Worm (Caenorhabditis elegans) whole organism, L4 larva: Measurements from ENCODE around the gene cut-2.
"Not testable (repeated sequence)": the region's sequence is repeated elsewhere in the genome, so short reads cannot be mapped to it uniquely, and the experiment has no call there.

ENCODE experiments used
- D1046.2 ChIP-seq: fragments of 200-800 bp; sonication (Bioruptor generic); IDR thresholded peaks from 2 replicates; pipeline ENCODE4 v1.3.6; 2022; ENCODE audit warnings: missing genetic modification characterization, missing compliant biosample characterization
- Y105C5A.15 ChIP-seq: fragments of 200-800 bp; sonication (Bioruptor generic); IDR thresholded peaks from 2 replicates; pipeline ENCODE4 v1.3.6; 2022; ENCODE audit warnings: missing genetic modification characterization, missing compliant biosample characterization
- aly-2 ChIP-seq: sonication (generic microtip); optimal IDR thresholded peaks from 2 replicates; lab custom pipeline; 2018; ENCODE audit warnings: missing biosample characterization, missing genetic modification characterization
- attf-4 ChIP-seq: sonication (generic microtip); optimal IDR thresholded peaks from 3 replicates; lab custom pipeline; 2017; ENCODE audit warnings: missing biosample characterization, missing genetic modification characterization
- ceh-28 ChIP-seq: fragments of 150-350 bp; optimal IDR thresholded peaks from 2 replicates; lab custom pipeline; 2014; ENCODE audit warnings: missing biosample characterization, missing genetic modification reagents, missing genetic modification characterization
- ceh-32 ChIP-seq: sonication (generic microtip); optimal IDR thresholded peaks from 2 replicates; lab custom pipeline; 2016; ENCODE audit warnings: mild to moderate bottlenecking, missing genetic modification characterization, missing compliant biosample characterization; ENCODE audit not compliant: poor library complexity
- cey-2 ChIP-seq: sonication (generic microtip); optimal IDR thresholded peaks from 3 replicates; lab custom pipeline; 2017; ENCODE audit warnings: missing genetic modification characterization, mild to moderate bottlenecking, missing compliant biosample characterization, antibody characterized with exemption, borderline replicate concordance; ENCODE audit not compliant: insufficient read depth
- daf-12 ChIP-seq: fragments of 150-350 bp; optimal IDR thresholded peaks from 2 replicates; lab custom pipeline; 2014; ENCODE audit warnings: missing biosample characterization, missing genetic modification reagents, missing genetic modification characterization
- daf-16 ChIP-seq, 3 experiments: sonication (generic microtip); optimal IDR thresholded peaks; 2 replicates each; lab custom pipeline; 2016 to 2017; ENCODE audit warnings: missing genetic modification characterization in 3 of 3, missing genetic modification reagents in 3 of 3, mild to moderate bottlenecking in 2 of 3, missing compliant biosample characterization in 2 of 3, missing biosample characterization in 1 of 3, moderate library complexity in 1 of 3
- daf-19 ChIP-seq: fragments of 200-800 bp; sonication (Bioruptor generic); conservative IDR thresholded peaks from 2 replicates; pipeline ENCODE4 v1.3.6; 2022; ENCODE audit warnings: missing genetic modification characterization, missing compliant biosample characterization
- daf-8 ChIP-seq: fragments of 200-800 bp; sonication (Bioruptor generic); IDR thresholded peaks from 2 replicates; pipeline ENCODE4 v1.3.6; 2022; ENCODE audit warnings: missing genetic modification characterization, missing compliant biosample characterization
- duxl-1 ChIP-seq: sonication (generic microtip); optimal IDR thresholded peaks from 2 replicates; lab custom pipeline; 2016; ENCODE audit warnings: mild to moderate bottlenecking, missing genetic modification characterization, moderate library complexity, missing compliant biosample characterization; ENCODE audit not compliant: poor library complexity
- dve-1 ChIP-seq: sonication (generic microtip); optimal IDR thresholded peaks from 2 replicates; lab custom pipeline; 2017; ENCODE audit warnings: antibody characterized with exemption, mild to moderate bottlenecking, missing genetic modification characterization, missing compliant biosample characterization; ENCODE audit not compliant: insufficient read depth
- fos-1 ChIP-seq: fragments of 150-350 bp; optimal IDR thresholded peaks from 2 replicates; lab custom pipeline; 2014; ENCODE audit warnings: missing biosample characterization, missing genetic modification characterization
- hlh-11 ChIP-seq: fragments of 200-800 bp; sonication (Bioruptor generic); optimal IDR thresholded peaks from 2 replicates; lab custom pipeline; 2018; ENCODE audit warnings: mild to moderate bottlenecking, missing genetic modification characterization, missing compliant biosample characterization
- lin-1 ChIP-seq: fragments of 200-800 bp; sonication (Bioruptor generic); IDR thresholded peaks from 2 replicates; pipeline ENCODE4 v1.3.6; 2022; ENCODE audit warnings: missing genetic modification reagents, missing genetic modification characterization, missing compliant biosample characterization
- lin-13 ChIP-seq: fragments of 150-350 bp; optimal IDR thresholded peaks from 2 replicates; lab custom pipeline; 2014; ENCODE audit warnings: missing biosample characterization, missing genetic modification reagents, missing genetic modification characterization
- lin-15B ChIP-seq: fragments of 150-350 bp; sonication (generic microtip); optimal IDR thresholded peaks from 3 replicates; lab custom pipeline; 2014; ENCODE audit warnings: missing biosample characterization, missing genetic modification characterization
- lin-29 ChIP-seq: fragments of 200-800 bp; sonication (Bioruptor generic); IDR thresholded peaks from 2 replicates; pipeline ENCODE4 v1.3.6; 2022; ENCODE audit warnings: missing genetic modification reagents, missing genetic modification characterization, missing compliant biosample characterization
- lin-39 ChIP-seq: fragments of 150-350 bp; optimal IDR thresholded peaks from 2 replicates; lab custom pipeline; 2014; ENCODE audit warnings: missing biosample characterization, missing genetic modification reagents, missing genetic modification characterization
- madf-9 ChIP-seq: fragments of 200-800 bp; sonication (Bioruptor generic); conservative IDR thresholded peaks from 2 replicates; pipeline ENCODE4 v1.3.6; 2022; ENCODE audit warnings: missing genetic modification reagents, missing genetic modification characterization, missing compliant biosample characterization
- mdl-1 ChIP-seq, 2 experiments: fragments of 150-350 bp in 1 of 2; sonication (generic microtip) in 1 of 2; optimal IDR thresholded peaks; 2 replicates each; lab custom pipeline; 2014 to 2017; ENCODE audit warnings: missing biosample characterization in 2 of 2, missing genetic modification characterization in 2 of 2
- mep-1 ChIP-seq: fragments of 150-350 bp; sonication (generic microtip); optimal IDR thresholded peaks from 3 replicates; lab custom pipeline; 2014; ENCODE audit warnings: missing biosample characterization, missing genetic modification characterization
- mxl-2 ChIP-seq: fragments of 200-800 bp; sonication (Bioruptor generic); conservative IDR thresholded peaks from 2 replicates; pipeline ENCODE4 v1.3.6; 2022; ENCODE audit warnings: missing genetic modification reagents, missing genetic modification characterization, missing compliant biosample characterization
- nhr-10 ChIP-seq: fragments of 150-350 bp; optimal IDR thresholded peaks from 2 replicates; lab custom pipeline; 2014; ENCODE audit warnings: missing biosample characterization, missing genetic modification characterization
- nhr-237 ChIP-seq: sonication (generic microtip); optimal IDR thresholded peaks from 2 replicates; lab custom pipeline; 2017; ENCODE audit warnings: missing biosample characterization, missing genetic modification characterization
- nhr-28 ChIP-seq: fragments of 150-350 bp; optimal IDR thresholded peaks from 2 replicates; lab custom pipeline; 2014; ENCODE audit warnings: missing biosample characterization, missing genetic modification characterization
- nhr-6 ChIP-seq: fragments of 150-350 bp; optimal IDR thresholded peaks from 2 replicates; lab custom pipeline; 2014; ENCODE audit warnings: missing biosample characterization, missing genetic modification characterization
- pha-4 ChIP-seq, 2 experiments: fragments of 150-350 bp in 1 of 2; fragments of 200-800 bp in 1 of 2; sonication (Bioruptor generic) in 1 of 2; IDR thresholded peaks in 1 of 2; optimal IDR thresholded peaks in 1 of 2; 2 replicates each; pipeline versions ENCODE4 v1.3.6 to Lab custom; 2014 to 2022; ENCODE audit warnings: missing genetic modification characterization in 2 of 2, missing genetic modification reagents in 2 of 2, missing biosample characterization in 1 of 2, missing compliant biosample characterization in 1 of 2
- pqm-1 ChIP-seq: sonication (generic microtip); optimal IDR thresholded peaks from 2 replicates; lab custom pipeline; 2017; ENCODE audit warnings: missing biosample characterization, missing genetic modification characterization
- unc-130 ChIP-seq: sonication (generic microtip); optimal IDR thresholded peaks from 2 replicates; lab custom pipeline; 2016; ENCODE audit warnings: missing genetic modification reagents, missing genetic modification characterization, missing compliant biosample characterization
- unc-62 ChIP-seq, 3 experiments: fragments of 150-350 bp in 1 of 3; sonication (generic microtip); optimal IDR thresholded peaks in 2 of 3; peaks in 1 of 3; 1 replicate in 1 of 3; 2 replicates in 2 of 3; lab custom pipeline; 2014 to 2017; ENCODE audit warnings: missing biosample characterization in 3 of 3, missing genetic modification characterization in 3 of 3, missing genetic modification reagents in 3 of 3, missing genotype in 1 of 3
- zag-1 ChIP-seq: fragments of 150-350 bp; optimal IDR thresholded peaks from 2 replicates; lab custom pipeline; 2014; ENCODE audit warnings: missing biosample characterization, missing genetic modification characterization
- zfp-2 ChIP-seq: sonication (generic microtip); optimal IDR thresholded peaks from 2 replicates; lab custom pipeline; 2016; ENCODE audit warnings: mild to moderate bottlenecking, missing genetic modification characterization, missing compliant biosample characterization
- zip-2 ChIP-seq: fragments of 150-350 bp; optimal IDR thresholded peaks from 2 replicates; lab custom pipeline; 2014; ENCODE audit warnings: missing biosample characterization, missing genetic modification characterization
- ztf-11 ChIP-seq: fragments of 150-350 bp; optimal IDR thresholded peaks from 2 replicates; lab custom pipeline; 2014; ENCODE audit warnings: missing biosample characterization, missing genetic modification characterization

cut-2 gene

DNA sequence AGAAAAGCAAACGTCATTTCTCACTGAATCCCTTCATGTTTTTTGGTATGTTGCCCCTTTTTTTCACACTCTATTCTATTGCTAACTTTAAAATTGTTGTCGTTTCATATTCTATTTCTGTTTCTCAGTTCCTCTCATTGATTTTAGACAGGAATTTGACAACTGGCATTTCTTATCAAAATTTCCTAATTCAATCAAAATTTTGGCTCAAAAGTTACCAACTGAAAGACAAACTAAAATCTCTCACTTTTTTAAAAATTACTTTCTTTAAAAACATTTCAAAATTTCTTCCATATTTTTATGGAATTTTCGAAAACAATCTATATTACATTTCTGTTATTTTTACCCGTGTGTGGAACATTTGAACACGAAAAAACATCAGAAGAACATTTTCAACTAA lies 28.8 kb downstream of the cut-2 start, which contains the start of gene Y2H9A.6:
Gene Y2H9A.6 (plus strand): TSS at position 301 of the 400 bp plus-strand sequence.
- not testable (repeated sequence) for TF ChIP-seq zip-2 (tag; lab: Kevin White, UChicago); lin-15B; madf-9 (GFP tag; lab: Robert Waterston, UW)
- TF ChIP-seq, all 104 proteins: peak for 0; not testable (repeated sequence) for 104

DNA sequence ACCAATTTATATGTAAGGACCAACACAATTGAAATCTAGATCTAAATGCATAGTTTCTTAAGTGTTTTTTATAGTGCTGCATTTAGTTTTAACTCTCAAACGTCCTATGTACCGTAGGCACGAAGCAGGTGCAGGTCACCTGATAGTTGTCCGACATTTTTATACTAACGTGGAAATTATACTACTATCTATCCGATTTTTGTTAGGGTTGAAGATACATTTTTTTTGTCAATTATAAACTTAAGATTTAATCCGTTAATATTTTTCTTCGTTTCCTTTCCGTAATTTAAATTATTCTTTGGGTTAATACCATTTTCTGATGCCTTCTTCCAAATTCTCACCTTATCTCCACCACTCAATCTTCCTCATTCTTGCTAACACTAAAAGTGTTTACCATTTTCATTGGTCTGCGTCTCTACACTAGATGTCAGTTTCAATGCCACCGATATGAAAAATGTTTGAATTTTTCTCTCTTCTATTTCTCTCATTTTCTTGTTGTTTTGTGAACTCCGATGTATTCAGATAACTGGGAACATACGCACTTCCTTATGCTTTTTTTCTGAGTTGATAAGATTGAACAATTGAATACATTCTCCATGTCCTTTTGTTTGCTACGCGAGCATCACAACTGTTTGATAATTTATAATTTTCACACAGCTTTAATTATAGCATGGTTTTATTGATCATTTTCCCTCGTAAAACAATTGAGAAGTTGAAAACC lies 30.6 kb downstream of the cut-2 start, which contains the start of gene Y2H9A.4:
Gene Y2H9A.4 (plus strand): TSS at position 671 of the 721 bp plus-strand sequence.
- no peak for TF ChIP-seq daf-16 (GFP tag; optimal IDR thresholded peaks at IDR 0.05; lab: Kevin White, UChicago)
- peak; percentile 93 for TF ChIP-seq daf-16 (tag; optimal IDR thresholded peaks at IDR 0.05; lab: Kevin White, UChicago)
- no peak for TF ChIP-seq lin-39 (tag; lab: Kevin White, UChicago)
- TF ChIP-seq nhr-6 (tag; lab: Kevin White, UChicago): peak; percentile 29
- TF ChIP-seq unc-62 (GFP tag; optimal IDR thresholded peaks at IDR 0.05 in 1 of 2; lab: Kevin White, UChicago): peak in 1 of 2 experiments; percentile 94
- TF ChIP-seq unc-62 (tag; optimal IDR thresholded peaks at IDR 0.05; lab: Kevin White, UChicago): no peak
- TF ChIP-seq hlh-11: no peak
- peak; percentile 36 for TF ChIP-seq dve-1
- no peak for TF ChIP-seq daf-12 (tag; lab: Kevin White, UChicago)
- no peak for TF ChIP-seq unc-130
- peak; percentile 84 for TF ChIP-seq nhr-28
- no peak for TF ChIP-seq ztf-11
- TF ChIP-seq pqm-1 (tag; lab: Kevin White, UChicago): peak; percentile 37
- TF ChIP-seq Y105C5A.15 (GFP tag; lab: Robert Waterston, UW): no peak
- TF ChIP-seq D1046.2 (GFP tag; lab: Robert Waterston, UW): no peak
- TF ChIP-seq duxl-1 (tag; lab: Kevin White, UChicago): no peak
- TF ChIP-seq ceh-28: no peak

DNA sequence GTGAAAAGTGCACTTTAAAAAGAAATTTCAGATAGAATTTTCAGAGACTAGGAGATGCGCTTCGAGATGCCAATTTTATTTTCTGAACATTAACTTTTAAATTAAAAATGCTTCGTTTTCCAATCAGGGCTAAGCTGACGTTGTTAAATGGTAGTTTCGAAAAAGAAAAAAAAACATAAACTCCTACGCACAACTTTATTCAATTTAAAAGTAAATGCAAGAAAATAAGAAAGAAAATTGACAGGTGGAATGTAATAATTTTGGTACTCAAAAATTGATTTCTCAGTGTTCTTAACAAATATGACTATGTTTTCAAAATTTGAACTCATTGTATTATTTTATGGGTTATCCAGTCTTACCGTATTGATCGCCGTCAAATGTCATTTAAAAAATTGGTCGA lies 38.6 kb downstream of the cut-2 start, which contains the start of gene lurp-2:
Gene lurp-2 (plus strand): TSS at position 301 of the 400 bp plus-strand sequence.
- no peak for TF ChIP-seq fos-1 (tag; lab: Kevin White, UChicago)
- no peak for TF ChIP-seq lin-29 (GFP tag; lab: Robert Waterston, UW)
- no peak for TF ChIP-seq attf-4 (tag; lab: Kevin White, UChicago)
- no peak for TF ChIP-seq nhr-237 (tag; lab: Kevin White, UChicago)
- TF ChIP-seq Y105C5A.15 (GFP tag; lab: Robert Waterston, UW): no peak
- no peak for TF ChIP-seq zag-1 (tag; lab: Kevin White, UChicago)
- no peak for TF ChIP-seq aly-2 (tag; lab: Kevin White, UChicago)
- TF ChIP-seq mdl-1 (tag; optimal IDR thresholded peaks at IDR 0.05; lab: Kevin White, UChicago): no peak
- no peak for TF ChIP-seq mxl-2 (GFP tag; lab: Robert Waterston, UW)
- no peak for TF ChIP-seq ceh-32
- TF ChIP-seq lin-1 (GFP tag; lab: Robert Waterston, UW): no peak
- no peak for TF ChIP-seq daf-8 (GFP tag; lab: Robert Waterston, UW)
- TF ChIP-seq mep-1 (tag; lab: Kevin White, UChicago): no peak
- TF ChIP-seq daf-19 (GFP tag; lab: Robert Waterston, UW): no peak
- no peak for TF ChIP-seq zfp-2 (tag; lab: Kevin White, UChicago)
- no peak for TF ChIP-seq zip-2 (tag; lab: Kevin White, UChicago)
- no peak for TF ChIP-seq cey-2 (tag; lab: Kevin White, UChicago)
- TF ChIP-seq lin-13 (GFP tag; lab: Kevin White, UChicago): no peak
- TF ChIP-seq pha-4 (GFP tag; IDR thresholded peaks at IDR 0.05; lab: Robert Waterston, UW): no peak
- no peak for TF ChIP-seq pha-4 (tag; optimal IDR thresholded peaks at IDR 0.05; lab: Kevin White, UChicago)
- no peak for TF ChIP-seq nhr-10
